Fruit fly (Drosophila melanogaster): ENCODE measurements around the gene Sr-CIV.
A peak's percentile ranks its signal among the peaks of the same experiment; 100 is the strongest.

The Sr-CIV gene

dm6 chr2L:3532973-3533525 lies 9.2 kb upstream of the Sr-CIV start (continued):
- TF ChIP-seq CG4730 (GFP tag; IDR thresholded peaks at IDR 0.05) (peak; percentile 37; the same call in 1 of the 2 replicates), CG14667 (GFP tag; IDR thresholded peaks at IDR 0.05) (peak; percentile 21; the same call in 1 of the 2 replicates), CG11093 (GFP tag; IDR thresholded peaks at IDR 0.05) (no peak), maf-S (GFP tag; optimal IDR thresholded peaks at IDR 0.05) (peak; percentile 52), Mes4 (GFP tag; optimal IDR thresholded peaks at IDR 0.05) (peak; percentile 43), CG33213 (GFP tag; optimal IDR thresholded peaks at IDR 0.05) (peak; percentile 42), tll (GFP tag; optimal IDR thresholded peaks at IDR 0.05) (peak; percentile 36 to 77), CG17328 (GFP tag; IDR thresholded peaks at IDR 0.05) (peak; percentile 75), cg (GFP tag; optimal IDR thresholded peaks at IDR 0.05) (no peak), ranshi (GFP tag; IDR thresholded peaks at IDR 0.05) (peak; percentile 33; the same call in 1 of the 2 replicates), CG16815 (GFP tag; optimal IDR thresholded peaks at IDR 0.05) (peak; percentile 65), stc (GFP tag; IDR thresholded peaks at IDR 0.05) (0 out of 2 replicates have a peak, but pooled peaks have one; percentile 18), Gsc (GFP tag; IDR thresholded peaks at IDR 0.05) (0 out of 2 replicates have a peak, but pooled peaks have one; percentile 9)

- TF ChIP-seq Doc3 (GFP tag; IDR thresholded peaks at IDR 0.05; ENCODE audit: partially characterized antibody) (peak; percentile 46; the same call in 1 of the 3 replicates), dimm (GFP tag; IDR thresholded peaks at IDR 0.05) (no peak), Xrp1 (GFP tag; IDR thresholded peaks at IDR 0.05) (no peak), CG6683 (GFP tag; optimal IDR thresholded peaks at IDR 0.05) (no peak), CG7987 (GFP tag; optimal IDR thresholded peaks at IDR 0.05) (no peak), crol (GFP tag; IDR thresholded peaks at IDR 0.05) (no peak), Aef1 (GFP tag; IDR thresholded peaks at IDR 0.05) (no peak), Rfx (GFP tag; IDR thresholded peaks at IDR 0.05) (no peak), abd-A (tag; optimal IDR thresholded peaks at IDR 0.05) (no peak), Rx (GFP tag; IDR thresholded peaks at IDR 0.05) (no peak), hb (GFP tag; IDR thresholded peaks at IDR 0.05; ENCODE audit: partially characterized antibody) (no peak), CG7271 (tag; optimal IDR thresholded peaks at IDR 0.05) (no peak), CoRest (tag; optimal IDR thresholded peaks at IDR 0.05) (peak; percentile 9), gro (GFP tag; optimal IDR thresholded peaks at IDR 0.05) (no peak), CrebB (tag; optimal IDR thresholded peaks at IDR 0.05) (no peak), unc-4 (GFP tag; IDR thresholded peaks at IDR 0.05; ENCODE audit: partially characterized antibody) (peak; percentile 65), MESR4 (GFP tag; optimal IDR thresholded peaks at IDR 0.05) (peak; percentile 29), psq (GFP tag; optimal IDR thresholded peaks at IDR 0.05) (no peak), CG2199 (GFP tag; IDR thresholded peaks at IDR 0.05) (no peak), Doc2 (GFP tag; IDR thresholded peaks at IDR 0.05) (no peak), sens-2 (GFP tag; IDR thresholded peaks at IDR 0.05) (no peak), CG3065 (GFP tag; optimal IDR thresholded peaks at IDR 0.05) (no peak), Dp (GFP tag; optimal IDR thresholded peaks at IDR 0.05) (peak; percentile 90), exex (tag; optimal IDR thresholded peaks at IDR 0.05) (no peak), CG16815 (GFP tag; optimal IDR thresholded peaks at IDR 0.05) (no peak), onecut (GFP tag; IDR thresholded peaks at IDR 0.05) (no peak), Abd-B (GFP tag; optimal IDR thresholded peaks at IDR 0.05) (no peak), CG7357 (GFP tag; IDR thresholded peaks at IDR 0.05) (no peak), Dbx (GFP tag; IDR thresholded peaks at IDR 0.05) (no peak), Elba2 (GFP tag; optimal IDR thresholded peaks at IDR 0.05) (no peak), ato (GFP tag; IDR thresholded peaks at IDR 0.05; ENCODE audit: partially characterized antibody) (peak; percentile 71), Atf6 (GFP tag; IDR thresholded peaks at IDR 0.05) (no peak), CG5953 (GFP tag; IDR thresholded peaks at IDR 0.05) (no peak), CG14667 (GFP tag; IDR thresholded peaks at IDR 0.05) (no peak), vnd (GFP tag; IDR thresholded peaks at IDR 0.05; ENCODE audit: partially characterized antibody) (peak; percentile 51; the same call in 2 of the 3 replicates), h (optimal IDR thresholded peaks at IDR 0.05) (no peak), unpg (GFP tag; optimal IDR thresholded peaks at IDR 0.05) (no peak), Dref (GFP tag; IDR thresholded peaks at IDR 0.05) (peak; percentile 83)
These were observed 6.5 kb upstream of the Sr-CIV start, which contains the start of the genes Spindly and IFT57 for dm6 chr2L:3530186-3530832. Gene Spindly (minus strand): TSS chr2L:3530317. Gene IFT57 (plus strand): TSS chr2L:3530789.

Data from whole organism, embryonic.